Worm (Caenorhabditis elegans) whole organism, young adult: ENCODE measurements around the gene pars-1.
A peak's percentile ranks its signal among the peaks of the same experiment; 100 is the strongest.

Experiments used
- B0019.2 ChIP-seq: fragments of 200-800 bp; sonication (Bioruptor generic); conservative IDR thresholded peaks from 2 replicates; pipeline ENCODE4 v1.3.6; 2022; ENCODE audit warnings: missing genetic modification reagents, missing genetic modification characterization, missing compliant biosample characterization
- F10E7.11 ChIP-seq: sonication (generic microtip); optimal IDR thresholded peaks from 2 replicates; lab custom pipeline; 2017; ENCODE audit warnings: mild to moderate bottlenecking, missing genetic modification characterization, moderate library complexity, missing compliant biosample characterization
- F22D6.2 ChIP-seq: sonication (generic microtip); optimal IDR thresholded peaks from 2 replicates; lab custom pipeline; 2016; ENCODE audit warnings: mild to moderate bottlenecking, missing genetic modification characterization, missing compliant biosample characterization
- F33H1.4 ChIP-seq: fragments of 200-800 bp; sonication (Bioruptor generic); IDR thresholded peaks from 2 replicates; pipeline ENCODE4 v1.3.6; 2022; ENCODE audit warnings: missing genetic modification reagents, missing genetic modification characterization, missing compliant biosample characterization
- F37B4.10 ChIP-seq: fragments of 200-800 bp; sonication (Bioruptor generic); IDR thresholded peaks from 2 replicates; pipeline ENCODE4 v1.3.6; 2022; ENCODE audit warnings: missing genetic modification characterization, missing compliant biosample characterization
- F49E8.2 ChIP-seq: sonication (generic microtip); optimal IDR thresholded peaks from 3 replicates; lab custom pipeline; 2017; ENCODE audit warnings: missing genetic modification characterization, mild to moderate bottlenecking, missing compliant biosample characterization, antibody characterized with exemption, moderate library complexity; ENCODE audit not compliant: insufficient read depth
- F57A8.1 ChIP-seq: fragments of 200-800 bp; sonication (Bioruptor generic); optimal IDR thresholded peaks from 2 replicates; lab custom pipeline; 2018; ENCODE audit warnings: mild to moderate bottlenecking, missing genetic modification characterization, moderate library complexity, missing compliant biosample characterization
- K12H6.12 ChIP-seq: fragments of 200-800 bp; sonication (Bioruptor generic); optimal IDR thresholded peaks from 2 replicates; lab custom pipeline; 2018; ENCODE audit warnings: mild to moderate bottlenecking, missing genetic modification characterization, missing compliant biosample characterization
- T26A5.8 ChIP-seq: sonication (generic microtip); optimal IDR thresholded peaks from 2 replicates; lab custom pipeline; 2016; ENCODE audit warnings: missing genetic modification characterization, missing compliant biosample characterization
- Y53F4B.3 ChIP-seq: fragments of 200-800 bp; sonication (Bioruptor generic); IDR thresholded peaks from 2 replicates; pipeline ENCODE4 v1.3.6; 2022; ENCODE audit warnings: missing genetic modification reagents, missing genetic modification characterization, missing compliant biosample characterization
- Y56A3A.18 ChIP-seq: fragments of 200-800 bp; sonication (Bioruptor generic); IDR thresholded peaks from 2 replicates; pipeline ENCODE4 v1.3.6; 2022; ENCODE audit warnings: missing genetic modification reagents, missing genetic modification characterization, missing compliant biosample characterization
- Y95B8A.8 ChIP-seq: fragments of 200-800 bp; sonication (Bioruptor generic); IDR thresholded peaks from 2 replicates; pipeline ENCODE4 v1.3.6; 2022; ENCODE audit warnings: missing genetic modification reagents, missing genetic modification characterization, missing compliant biosample characterization
- ZK185.1 ChIP-seq: sonication (generic microtip); optimal IDR thresholded peaks from 2 replicates; lab custom pipeline; 2016; ENCODE audit warnings: mild to moderate bottlenecking, missing genetic modification characterization, missing compliant biosample characterization; ENCODE audit not compliant: poor library complexity, severe bottlenecking
- akir-1 ChIP-seq: fragments of 200-800 bp; sonication (Bioruptor generic); optimal IDR thresholded peaks from 2 replicates; lab custom pipeline; 2018; ENCODE audit warnings: mild to moderate bottlenecking, missing genetic modification characterization, moderate library complexity, missing compliant biosample characterization
- ama-1 ChIP-seq, 3 experiments: fragments of 150-350 bp in 1 of 3; sonication (generic microtip) in 2 of 3; optimal IDR thresholded peaks; 2 replicates each; lab custom pipeline; 2014 to 2018; ENCODE audit warnings: missing biosample characterization in 2 of 3, missing genetic modification characterization in 2 of 3, missing genetic modification reagents in 2 of 3
- aptf-3 ChIP-seq: fragments of 200-800 bp; sonication (Bioruptor generic); IDR thresholded peaks from 2 replicates; pipeline ENCODE4 v1.3.6; 2022; ENCODE audit warnings: missing genetic modification characterization, missing compliant biosample characterization
- ceh-100 ChIP-seq: fragments of 200-800 bp; sonication (Bioruptor generic); IDR thresholded peaks from 2 replicates; pipeline ENCODE4 v1.3.6; 2022; ENCODE audit warnings: missing genetic modification reagents, missing genetic modification characterization, missing compliant biosample characterization
- ceh-27 ChIP-seq: fragments of 200-800 bp; sonication (Bioruptor generic); optimal IDR thresholded peaks from 2 replicates; lab custom pipeline; 2018; ENCODE audit warnings: mild to moderate bottlenecking, missing genetic modification characterization, moderate library complexity, missing compliant biosample characterization
- ceh-40 ChIP-seq: fragments of 200-800 bp; sonication (Bioruptor generic); IDR thresholded peaks from 2 replicates; pipeline ENCODE4 v1.3.6; 2022; ENCODE audit warnings: missing genetic modification characterization, missing compliant biosample characterization
- ceh-91 ChIP-seq: fragments of 200-800 bp; sonication (Bioruptor generic); IDR thresholded peaks from 2 replicates; pipeline ENCODE4 v1.3.6; 2022; ENCODE audit warnings: missing genetic modification reagents, missing genetic modification characterization, missing compliant biosample characterization
- efl-1 ChIP-seq: fragments of 150-350 bp; optimal IDR thresholded peaks from 2 replicates; lab custom pipeline; 2014; ENCODE audit warnings: missing biosample characterization, missing genetic modification reagents, missing genetic modification characterization
- hlh-12 ChIP-seq: sonication (generic microtip); optimal IDR thresholded peaks from 2 replicates; lab custom pipeline; 2016; ENCODE audit warnings: missing genetic modification characterization, missing compliant biosample characterization
- hmg-1.2 ChIP-seq: fragments of 200-800 bp; sonication (Bioruptor generic); IDR thresholded peaks from 2 replicates; pipeline ENCODE4 v1.3.6; 2022; ENCODE audit warnings: missing genetic modification reagents, missing genetic modification characterization, missing compliant biosample characterization
- hmg-20 ChIP-seq: fragments of 200-800 bp; sonication (Bioruptor generic); IDR thresholded peaks from 2 replicates; pipeline ENCODE4 v1.3.6; 2022; ENCODE audit warnings: missing genetic modification reagents, missing genetic modification characterization, missing compliant biosample characterization
- lin-26 ChIP-seq: fragments of 200-800 bp; sonication (Bioruptor generic); IDR thresholded peaks from 2 replicates; pipeline ENCODE4 v1.3.6; 2022; ENCODE audit warnings: missing genetic modification reagents, missing genetic modification characterization, missing compliant biosample characterization
- lin-35 ChIP-seq, 3 experiments: fragments of 150-350 bp in 2 of 3; sonication (generic microtip) in 1 of 3; optimal IDR thresholded peaks; 2 replicates each; lab custom pipeline; 2014 to 2018; ENCODE audit warnings: missing biosample characterization in 3 of 3, missing genetic modification characterization in 3 of 3, missing genetic modification reagents in 3 of 3
- lir-1 ChIP-seq: fragments of 200-800 bp; sonication (Bioruptor generic); conservative IDR thresholded peaks from 2 replicates; pipeline ENCODE4 v1.3.6; 2022; ENCODE audit warnings: missing genetic modification reagents, missing genetic modification characterization, missing compliant biosample characterization
- lsy-27 ChIP-seq: sonication (generic microtip); optimal IDR thresholded peaks from 2 replicates; lab custom pipeline; 2017; ENCODE audit warnings: missing genetic modification characterization, mild to moderate bottlenecking, missing compliant biosample characterization, antibody characterized with exemption, missing genotype, borderline replicate concordance; ENCODE audit not compliant: insufficient read depth
- madf-3 ChIP-seq: fragments of 200-800 bp; sonication (Bioruptor generic); IDR thresholded peaks from 2 replicates; pipeline ENCODE4 v1.3.6; 2022; ENCODE audit warnings: missing genetic modification reagents, missing genetic modification characterization, missing compliant biosample characterization
- madf-6 ChIP-seq: fragments of 200-800 bp; sonication (Bioruptor generic); IDR thresholded peaks from 2 replicates; pipeline ENCODE4 v1.3.6; 2022; ENCODE audit warnings: missing genetic modification reagents, missing genetic modification characterization, missing compliant biosample characterization
- madf-8 ChIP-seq: fragments of 200-800 bp; sonication (Bioruptor generic); conservative IDR thresholded peaks from 2 replicates; pipeline ENCODE4 v1.3.6; 2022; ENCODE audit warnings: missing genetic modification reagents, missing genetic modification characterization, missing compliant biosample characterization
- nfya-2 ChIP-seq: fragments of 200-800 bp; sonication (Bioruptor generic); IDR thresholded peaks from 2 replicates; pipeline ENCODE4 v1.3.6; 2022; ENCODE audit warnings: missing genetic modification reagents, missing genetic modification characterization, missing compliant biosample characterization
- nhr-179 ChIP-seq: sonication (generic microtip); optimal IDR thresholded peaks from 2 replicates; lab custom pipeline; 2016; ENCODE audit warnings: mild to moderate bottlenecking, missing genetic modification characterization, missing compliant biosample characterization
- nhr-80 ChIP-seq: sonication (generic microtip); optimal IDR thresholded peaks from 2 replicates; lab custom pipeline; 2016; ENCODE audit warnings: missing genetic modification characterization, missing compliant biosample characterization
- pha-4 ChIP-seq: fragments of 150-350 bp; sonication (generic microtip); optimal IDR thresholded peaks from 2 replicates; lab custom pipeline; 2014; ENCODE audit warnings: missing biosample characterization, missing genetic modification reagents, missing genetic modification characterization
- rcor-1 ChIP-seq: fragments of 200-800 bp; sonication (Bioruptor generic); IDR thresholded peaks from 2 replicates; pipeline ENCODE4 v1.3.6; 2022; ENCODE audit warnings: missing genetic modification reagents, missing genetic modification characterization, missing compliant biosample characterization
- rec-8 ChIP-seq, 2 experiments: sonication (generic microtip); optimal IDR thresholded peaks; 2 replicates each; lab custom pipeline; 2016; ENCODE audit warnings: mild to moderate bottlenecking in 2 of 2, missing genetic modification characterization in 2 of 2, missing genetic modification reagents in 2 of 2, missing genotype in 2 of 2, missing biosample characterization in 1 of 2, missing compliant biosample characterization in 1 of 2, moderate library complexity in 1 of 2
- repo-1 ChIP-seq: sonication (generic microtip); optimal IDR thresholded peaks from 2 replicates; lab custom pipeline; 2017; ENCODE audit warnings: mild to moderate bottlenecking, missing genetic modification characterization, missing compliant biosample characterization
- snpc-4 ChIP-seq, 5 experiments: fragments of 150-350 bp in 1 of 5; sonication (generic microtip) in 4 of 5; optimal IDR thresholded peaks; 2 replicates each; lab custom pipeline; 2014 to 2018; ENCODE audit warnings: missing genetic modification characterization in 5 of 5, missing biosample characterization in 3 of 5, antibody characterized with exemption in 2 of 5, mild to moderate bottlenecking in 2 of 5, missing compliant biosample characterization in 2 of 5, missing genotype in 2 of 5, moderate library complexity in 2 of 5, missing genetic modification reagents in 1 of 5
- somi-1 ChIP-seq: fragments of 200-800 bp; sonication (Bioruptor generic); optimal IDR thresholded peaks from 2 replicates; lab custom pipeline; 2018; ENCODE audit warnings: mild to moderate bottlenecking, missing genetic modification characterization, missing compliant biosample characterization
- tbp1 ChIP-seq: fragments of 200-800 bp; sonication (Bioruptor generic); optimal IDR thresholded peaks from 2 replicates; lab custom pipeline; 2018; ENCODE audit warnings: mild to moderate bottlenecking, missing genetic modification characterization, missing compliant biosample characterization
- unc-130 ChIP-seq: sonication (generic microtip); optimal IDR thresholded peaks from 2 replicates; lab custom pipeline; 2016; ENCODE audit warnings: missing genetic modification reagents, missing genetic modification characterization, missing compliant biosample characterization
- zfh-2 ChIP-seq: fragments of 200-800 bp; sonication (Bioruptor generic); conservative IDR thresholded peaks from 2 replicates; pipeline ENCODE4 v1.3.6; 2022; ENCODE audit warnings: missing genetic modification reagents, missing genetic modification characterization, missing compliant biosample characterization
- ztf-26 ChIP-seq: sonication (generic microtip); optimal IDR thresholded peaks from 2 replicates; lab custom pipeline; 2017; ENCODE audit warnings: missing genetic modification characterization, missing compliant biosample characterization
- ztf-28 ChIP-seq: fragments of 200-800 bp; sonication (Bioruptor generic); IDR thresholded peaks from 2 replicates; pipeline ENCODE4 v1.3.6; 2022; ENCODE audit warnings: missing genetic modification reagents, missing genetic modification characterization, missing compliant biosample characterization

Gene pars-1

DNA sequence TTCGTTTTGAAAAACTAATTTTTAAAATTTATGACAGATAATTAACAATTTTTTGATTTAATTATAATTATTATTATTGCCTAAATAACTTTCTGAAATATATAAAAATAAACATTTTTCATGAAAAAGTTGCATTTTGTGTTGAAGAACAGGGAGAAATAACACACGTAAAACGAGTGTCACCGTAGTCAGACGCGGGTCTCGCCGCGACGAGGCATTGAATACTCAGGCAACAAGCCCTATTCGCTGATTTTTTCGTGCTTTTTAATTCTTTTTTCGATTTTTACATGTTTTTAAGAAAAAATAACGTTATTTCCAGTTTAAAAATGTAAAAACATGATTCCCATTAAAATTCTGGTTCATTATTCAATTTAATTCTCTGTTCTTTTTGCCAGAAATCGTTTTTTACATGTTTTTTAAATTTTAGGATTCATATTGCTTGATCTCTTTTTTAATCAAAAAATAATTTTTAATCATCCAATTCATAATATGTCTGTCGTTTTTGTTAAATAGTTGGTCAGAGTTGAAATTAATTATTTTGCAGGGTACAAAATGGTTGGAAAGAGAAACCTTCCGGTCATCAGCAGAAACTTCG lies 30.8 kb upstream of the pars-1 start, which contains the start of gene rpl-6 (continued):
- peak; percentile 80 for TF ChIP-seq pha-4 (tag; lab: Kevin White, UChicago)
- TF ChIP-seq madf-3 (GFP tag; lab: Robert Waterston, UW) = peak; percentile 84
- TF ChIP-seq somi-1 (GFP tag; lab: Kevin White, UChicago) = no peak
- TF ChIP-seq madf-6 (GFP tag; lab: Robert Waterston, UW) = peak; percentile 83
- no peak for TF ChIP-seq nfya-2 (GFP tag; lab: Robert Waterston, UW)
- peak; percentile 98 for TF ChIP-seq F33H1.4
- TF ChIP-seq rec-8 (tag; optimal IDR thresholded peaks at IDR 0.05; lab: Kevin White, UChicago) = no peak
- TF ChIP-seq lsy-27 (tag; lab: Kevin White, UChicago) = peak; percentile 16
- peak; percentile 82 for TF ChIP-seq ceh-27 (GFP tag; lab: Kevin White, UChicago)
- peak; percentile 2 for TF ChIP-seq ama-1 (optimal IDR thresholded peaks at IDR 0.05; lab: Kevin White, UChicago)
- TF ChIP-seq ama-1 (GFP tag; optimal IDR thresholded peaks at IDR 0.05; lab: Kevin White, UChicago) = peak in 1 of 2 experiments; percentile 29
- peak; percentile 29; the same call in 1 of the 2 replicates for TF ChIP-seq ceh-100 (GFP tag; lab: Robert Waterston, UW)
- peak; percentile 86 for TF ChIP-seq hmg-1.2 (GFP tag; lab: Robert Waterston, UW)
- peak; percentile 32 for TF ChIP-seq nhr-80
- TF ChIP-seq hlh-12 = no peak
- peak; percentile 28; the same call in 1 of the 2 replicates for TF ChIP-seq lir-1
- no peak; the same call in 1 of the 2 replicates for TF ChIP-seq B0019.2
- peak in 1 of 3 experiments; percentile 86 for TF ChIP-seq lin-35 (GFP tag; optimal IDR thresholded peaks at IDR 0.05; lab: Kevin White, UChicago)
- TF ChIP-seq madf-8 (GFP tag; lab: Robert Waterston, UW) = peak; percentile 54
- TF ChIP-seq snpc-4 (GFP tag; optimal IDR thresholded peaks at IDR 0.05; lab: Kevin White, UChicago) = no peak
- peak; percentile 49 to 76 (median 62) for TF ChIP-seq snpc-4 (tag; optimal IDR thresholded peaks at IDR 0.05; lab: Kevin White, UChicago)
- TF ChIP-seq K12H6.12 = peak; percentile 8
- no peak for TF ChIP-seq F22D6.2
- peak; percentile 57 for TF ChIP-seq tbp1
- TF ChIP-seq ztf-28 (GFP tag; lab: Robert Waterston, UW) = 0 out of 2 replicates have a peak, but pooled peaks have one; percentile 62
- peak; percentile 68 for TF ChIP-seq efl-1
- TF ChIP-seq Y95B8A.8 (GFP tag; lab: Robert Waterston, UW) = 0 out of 2 replicates have a peak, but pooled peaks have one; percentile 19
- TF ChIP-seq Y56A3A.18 (GFP tag; lab: Robert Waterston, UW) = no peak
- no peak for TF ChIP-seq aptf-3 (GFP tag; lab: Robert Waterston, UW)

DNA sequence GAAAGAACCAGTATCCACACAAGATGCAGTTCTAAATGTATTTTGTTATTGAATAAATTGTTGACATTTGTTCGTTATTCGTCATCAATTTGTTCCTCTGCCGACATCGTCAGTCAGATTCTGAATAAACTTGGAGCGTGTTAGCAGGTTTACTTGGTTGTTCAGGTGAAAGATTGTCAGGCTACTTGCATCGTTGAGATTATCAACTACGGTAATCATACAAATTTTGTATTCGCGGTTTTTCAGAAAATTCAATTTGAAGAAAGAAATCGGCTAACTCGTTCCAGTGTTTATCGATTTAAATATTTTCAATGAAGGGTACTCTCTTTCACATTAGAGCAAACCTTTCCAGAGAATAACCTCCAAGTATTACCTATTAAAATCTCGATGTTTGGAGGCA lies 29.1 kb upstream of the pars-1 start, which contains the start of gene R151.2:
R151.2 (plus strand) TSS at position 247 of the 400 bp plus-strand sequence.
- 0 out of 2 replicates have a peak, but pooled peaks have one; percentile 39 for TF ChIP-seq lin-26
- TF ChIP-seq pha-4 (tag; lab: Kevin White, UChicago) = no peak
- TF ChIP-seq nfya-2 (GFP tag; lab: Robert Waterston, UW) = no peak
- no peak for TF ChIP-seq Y53F4B.3 (GFP tag; lab: Robert Waterston, UW)
- TF ChIP-seq T26A5.8 (tag; lab: Kevin White, UChicago) = no peak
- no peak for TF ChIP-seq ceh-40
- TF ChIP-seq ZK185.1 (tag; lab: Kevin White, UChicago) = no peak
- TF ChIP-seq akir-1 (GFP tag; lab: Kevin White, UChicago) = no peak
- TF ChIP-seq ceh-91 (GFP tag; lab: Robert Waterston, UW) = no peak
- no peak for TF ChIP-seq F10E7.11
- TF ChIP-seq K12H6.12 = no peak
- peak; percentile 6 for TF ChIP-seq F57A8.1 (GFP tag; lab: Kevin White, UChicago)
- TF ChIP-seq F37B4.10 (GFP tag; lab: Robert Waterston, UW) = no peak
- TF ChIP-seq F49E8.2 (tag; lab: Kevin White, UChicago) = peak; percentile 57
- no peak; the same call in 1 of the 2 replicates for TF ChIP-seq rcor-1 (GFP tag; lab: Robert Waterston, UW)
- TF ChIP-seq ztf-26 (tag; lab: Kevin White, UChicago) = no peak
- TF ChIP-seq zfh-2 (GFP tag; lab: Robert Waterston, UW) = no peak
- peak in 1 of 2 experiments; percentile 4 for TF ChIP-seq rec-8 (tag; optimal IDR thresholded peaks at IDR 0.05; lab: Kevin White, UChicago)
- no peak for TF ChIP-seq repo-1
- no peak for TF ChIP-seq unc-130
- no peak for TF ChIP-seq nhr-179 (tag; lab: Kevin White, UChicago)
- no peak for TF ChIP-seq hmg-20 (GFP tag; lab: Robert Waterston, UW)
- TF ChIP-seq madf-6 (GFP tag; lab: Robert Waterston, UW) = 0 out of 2 replicates have a peak, but pooled peaks have one; percentile 28
- no peak for TF ChIP-seq efl-1
- no peak for TF ChIP-seq aptf-3 (GFP tag; lab: Robert Waterston, UW)
